Fruit fly (Drosophila melanogaster) whole organism, embryonic: ENCODE measurements around the gene mol.

Experiments
- Asciz ChIP-seq: fragments of 200-800 bp; sonication (Bioruptor generic); optimal IDR thresholded peaks from 2 replicates; lab custom pipeline; 2017; ENCODE audit warnings: missing biosample characterization, mild to moderate bottlenecking, missing genetic modification characterization, missing genetic modification reagents
- CG10321 ChIP-seq: fragments of 200-800 bp; sonication (Bioruptor generic); IDR thresholded peaks from 2 replicates; pipeline ENCODE4 v1.3.6; 2022; ENCODE audit warnings: missing biosample characterization, missing genetic modification characterization
- CG10462 ChIP-seq: fragments of 200-800 bp; sonication (Bioruptor generic); optimal IDR thresholded peaks from 2 replicates; lab custom pipeline; 2016; ENCODE audit warnings: missing biosample characterization, missing genetic modification characterization
- CG10959 ChIP-seq: fragments of 200-800 bp; sonication (Bioruptor generic); IDR thresholded peaks from 2 replicates; pipeline ENCODE4 v1.3.6; 2022; ENCODE audit warnings: missing biosample characterization, missing genetic modification characterization
- CG10979 ChIP-seq: fragments of 200-800 bp; sonication (Bioruptor generic); optimal IDR thresholded peaks from 2 replicates; lab custom pipeline; 2018; ENCODE audit warnings: missing biosample characterization, mild to moderate bottlenecking, missing genetic modification characterization, moderate library complexity
- CG11696 ChIP-seq: fragments of 200-800 bp; sonication (Bioruptor generic); IDR thresholded peaks from 2 replicates; pipeline ENCODE4 v1.3.6; 2022; ENCODE audit warnings: missing biosample characterization, missing genetic modification characterization
- CG12219 ChIP-seq: fragments of 200-800 bp; sonication (Bioruptor generic); optimal IDR thresholded peaks from 3 replicates; lab custom pipeline; 2018; ENCODE audit warnings: missing biosample characterization, mild to moderate bottlenecking, missing genetic modification characterization
- CG13123 ChIP-seq: fragments of 200-800 bp; sonication (Bioruptor generic); optimal IDR thresholded peaks from 2 replicates; lab custom pipeline; 2016; ENCODE audit warnings: missing biosample characterization, missing genetic modification characterization
- CG13894 ChIP-seq: fragments of 200-800 bp; sonication (Bioruptor generic); optimal IDR thresholded peaks from 3 replicates; lab custom pipeline; 2018; ENCODE audit warnings: missing biosample characterization, mild to moderate bottlenecking, missing genetic modification characterization, moderate library complexity
- CG14710 ChIP-seq: fragments of 200-800 bp; sonication (Bioruptor generic); optimal IDR thresholded peaks from 3 replicates; lab custom pipeline; 2019; ENCODE audit warnings: missing biosample characterization, mild to moderate bottlenecking, missing genetic modification characterization, moderate library complexity
- CG15073 ChIP-seq: fragments of 200-800 bp; sonication (Bioruptor generic); optimal IDR thresholded peaks from 2 replicates; lab custom pipeline; 2016; ENCODE audit warnings: missing biosample characterization, missing genetic modification characterization
- CG15601 ChIP-seq: fragments of 200-800 bp; sonication (Bioruptor generic); optimal IDR thresholded peaks from 3 replicates; lab custom pipeline; 2019; ENCODE audit warnings: missing biosample characterization, mild to moderate bottlenecking, missing genetic modification characterization, moderate library complexity
- CG15696 ChIP-seq: fragments of 200-800 bp; sonication (Bioruptor generic); optimal IDR thresholded peaks from 2 replicates; lab custom pipeline; 2019; ENCODE audit warnings: missing biosample characterization, mild to moderate bottlenecking, missing genetic modification characterization, moderate library complexity
- CG17328 ChIP-seq: fragments of 200-800 bp; sonication (Bioruptor generic); IDR thresholded peaks from 2 replicates; pipeline ENCODE4 v1.3.6; 2022; ENCODE audit warnings: missing biosample characterization, missing genetic modification characterization
- CG1832 ChIP-seq: fragments of 200-800 bp; sonication (Bioruptor generic); optimal IDR thresholded peaks from 2 replicates; lab custom pipeline; 2017; ENCODE audit warnings: missing biosample characterization, mild to moderate bottlenecking, missing genetic modification characterization, inconsistent platforms
- CG2120 ChIP-seq: fragments of 200-800 bp; sonication (Bioruptor generic); optimal IDR thresholded peaks from 3 replicates; lab custom pipeline; 2016; ENCODE audit warnings: missing biosample characterization, missing genetic modification characterization
- CG2202 ChIP-seq: fragments of 200-800 bp; sonication (Bioruptor generic); optimal IDR thresholded peaks from 2 replicates; lab custom pipeline; 2018; ENCODE audit warnings: missing biosample characterization, mild to moderate bottlenecking, missing genetic modification characterization
- CG3065 ChIP-seq: fragments of 200-800 bp; sonication (Bioruptor generic); optimal IDR thresholded peaks from 2 replicates; lab custom pipeline; 2016; ENCODE audit warnings: missing biosample characterization, missing genetic modification characterization
- CG31224 ChIP-seq: fragments of 200-800 bp; sonication (Bioruptor generic); IDR thresholded peaks from 2 replicates; pipeline ENCODE4 v1.3.6; 2022; ENCODE audit warnings: missing biosample characterization, missing genetic modification characterization
- CG7745 ChIP-seq: fragments of 200-800 bp; sonication (Bioruptor generic); optimal IDR thresholded peaks from 2 replicates; lab custom pipeline; 2018; ENCODE audit warnings: missing biosample characterization, mild to moderate bottlenecking, missing genetic modification characterization, moderate library complexity
- CG8478 ChIP-seq: fragments of >200 bp; optimal IDR thresholded peaks from 2 replicates; lab custom pipeline; 2018
- Deaf1 ChIP-seq: fragments of 200-800 bp; optimal IDR thresholded peaks from 3 replicates; lab custom pipeline; 2019; ENCODE audit warnings: missing biosample characterization, mild to moderate bottlenecking, missing genetic modification characterization, moderate library complexity
- Dfd ChIP-seq, 2 experiments: fragments of >200 bp; optimal IDR thresholded peaks; 2 replicates each; lab custom pipeline; 2017; ENCODE audit warnings: missing biosample characterization in 2 of 2, missing genetic modification characterization in 2 of 2
- Dip3 ChIP-seq: fragments of 200-800 bp; sonication (Bioruptor generic); optimal IDR thresholded peaks from 3 replicates; lab custom pipeline; 2016; ENCODE audit warnings: missing biosample characterization, missing genetic modification characterization
- GATAe ChIP-seq: fragments of 200-800 bp; sonication (Bioruptor generic); conservative IDR thresholded peaks from 2 replicates; pipeline ENCODE4 v1.3.6; 2022; ENCODE audit warnings: missing biosample characterization, missing genetic modification characterization
- Gug ChIP-seq: fragments of 200-800 bp; sonication (Bioruptor generic); IDR thresholded peaks from 4 replicates; pipeline ENCODE4 v1.3.6; 2022; ENCODE audit warnings: missing biosample characterization, missing genetic modification characterization
- Hey ChIP-seq: fragments of 200-800 bp; sonication (Bioruptor generic); optimal IDR thresholded peaks from 3 replicates; lab custom pipeline; 2018; ENCODE audit warnings: missing biosample characterization, mild to moderate bottlenecking, missing genetic modification characterization
- Hmr ChIP-seq: fragments of 200-800 bp; sonication (Bioruptor generic); optimal IDR thresholded peaks from 3 replicates; lab custom pipeline; 2017; ENCODE audit warnings: mild to moderate bottlenecking, missing biosample characterization, missing genetic modification reagents, missing genetic modification characterization
- Hr51 ChIP-seq, 2 experiments: fragments of 200-800 bp; sonication (Bioruptor generic); optimal IDR thresholded peaks; 2 replicates in 1 of 2; 3 replicates in 1 of 2; lab custom pipeline; 2016 to 2018; ENCODE audit warnings: missing biosample characterization in 2 of 2, missing genetic modification characterization in 2 of 2, mild to moderate bottlenecking in 1 of 2, moderate library complexity in 1 of 2
- Neu2 ChIP-seq: fragments of 200-800 bp; sonication (Bioruptor generic); optimal IDR thresholded peaks from 3 replicates; lab custom pipeline; 2016; ENCODE audit warnings: missing biosample characterization, missing genetic modification characterization, borderline replicate concordance
- abd-A ChIP-seq: fragments of 200-800 bp; sonication (Bioruptor generic); optimal IDR thresholded peaks from 3 replicates; lab custom pipeline; 2019; ENCODE audit warnings: missing biosample characterization, mild to moderate bottlenecking, missing genetic modification characterization, moderate library complexity
- cg ChIP-seq: fragments of 200-800 bp; sonication (Bioruptor generic); optimal IDR thresholded peaks from 3 replicates; lab custom pipeline; 2019; ENCODE audit warnings: missing biosample characterization, mild to moderate bottlenecking, missing genetic modification characterization, moderate library complexity
- cwo ChIP-seq: fragments of 200-800 bp; sonication (Bioruptor generic); optimal IDR thresholded peaks from 3 replicates; lab custom pipeline; 2017; ENCODE audit warnings: missing biosample characterization, missing genetic modification characterization, mild to moderate bottlenecking, moderate library complexity, missing genetic modification reagents
- dati ChIP-seq: fragments of 200-800 bp; sonication (Bioruptor generic); IDR thresholded peaks from 2 replicates; pipeline ENCODE4 v1.3.6; 2022; ENCODE audit warnings: missing biosample characterization, missing genetic modification characterization
- ewg ChIP-seq: fragments of 200-800 bp; sonication (Bioruptor generic); optimal IDR thresholded peaks from 3 replicates; lab custom pipeline; 2017; ENCODE audit warnings: mild to moderate bottlenecking, missing biosample characterization, missing genetic modification reagents, missing genetic modification characterization
- exex ChIP-seq: fragments of 200-800 bp; sonication (Bioruptor generic); optimal IDR thresholded peaks from 4 replicates; lab custom pipeline; 2018; ENCODE audit warnings: missing biosample characterization, mild to moderate bottlenecking, missing genetic modification characterization, moderate library complexity
- fd96Cb ChIP-seq: fragments of 200-800 bp; sonication (Bioruptor generic); optimal IDR thresholded peaks from 2 replicates; lab custom pipeline; 2018; ENCODE audit warnings: missing biosample characterization, mild to moderate bottlenecking, missing genetic modification characterization, moderate library complexity
- gsb ChIP-seq: fragments of 200-800 bp; sonication (Bioruptor generic); IDR thresholded peaks from 2 replicates; pipeline ENCODE4 v1.3.6; 2022; ENCODE audit warnings: missing biosample characterization, missing genetic modification characterization
- hth ChIP-seq: fragments of >200 bp; optimal IDR thresholded peaks from 2 replicates; lab custom pipeline; 2017; ENCODE audit warnings: inconsistent platforms
- jing ChIP-seq: fragments of 200-800 bp; sonication (Bioruptor generic); optimal IDR thresholded peaks from 2 replicates; lab custom pipeline; 2018; ENCODE audit warnings: missing biosample characterization, mild to moderate bottlenecking, missing genetic modification characterization
- lab ChIP-seq: fragments of 200-800 bp; sonication (Bioruptor generic); optimal IDR thresholded peaks from 3 replicates; lab custom pipeline; 2017; ENCODE audit warnings: missing biosample characterization, missing genetic modification characterization, mild to moderate bottlenecking, moderate library complexity, missing genetic modification reagents
- lola ChIP-seq, 3 experiments: fragments of >200 bp in 2 of 3; fragments of 200-800 bp in 1 of 3; sonication (Bioruptor generic) in 1 of 3; optimal IDR thresholded peaks; 2 replicates each; lab custom pipeline; 2017 to 2019; ENCODE audit warnings: missing biosample characterization in 3 of 3, missing genetic modification characterization in 3 of 3, mild to moderate bottlenecking in 1 of 3, moderate library complexity in 1 of 3
- pfk ChIP-seq: fragments of 200-800 bp; sonication (Bioruptor generic); optimal IDR thresholded peaks from 2 replicates; lab custom pipeline; 2018; ENCODE audit warnings: missing biosample characterization, mild to moderate bottlenecking, missing genetic modification characterization, moderate library complexity
- scrt ChIP-seq: fragments of 200-800 bp; sonication (Bioruptor generic); optimal IDR thresholded peaks from 2 replicates; lab custom pipeline; 2018; ENCODE audit warnings: missing biosample characterization, mild to moderate bottlenecking, missing genetic modification characterization, moderate library complexity
- toy ChIP-seq: fragments of 200-800 bp; sonication (Bioruptor generic); IDR thresholded peaks from 2 replicates; pipeline ENCODE4 v1.3.6; 2022; ENCODE audit warnings: missing biosample characterization, missing genetic modification characterization
- trem ChIP-seq: fragments of 200-800 bp; optimal IDR thresholded peaks from 3 replicates; lab custom pipeline; 2019; ENCODE audit warnings: missing biosample characterization, mild to moderate bottlenecking, missing genetic modification characterization, moderate library complexity
- unpg ChIP-seq: fragments of 200-800 bp; sonication (Bioruptor generic); optimal IDR thresholded peaks from 3 replicates; lab custom pipeline; 2018; ENCODE audit warnings: missing biosample characterization, mild to moderate bottlenecking, missing genetic modification characterization, moderate library complexity
- vvl ChIP-seq: fragments of 200-800 bp; sonication (Bioruptor generic); IDR thresholded peaks from 2 replicates; pipeline ENCODE4 v1.3.6; 2022; ENCODE audit warnings: missing biosample characterization, missing genetic modification characterization

The mol gene

dm6 chr2L:15026582-15026981, 29.2 kb upstream of the mol start, which contains the start of gene CG33310 (continued):
- no peak for TF ChIP-seq Asciz

- TF ChIP-seq Hmr (GFP tag; lab: Kevin White, UChicago), result peak; percentile 12
- TF ChIP-seq CG2202 (tag; lab: Kevin White, UChicago), result no peak
- no peak for TF ChIP-seq toy (GFP tag; lab: Robert Waterston, UW)
- peak; percentile 3 for TF ChIP-seq CG13894 (tag; lab: Kevin White, UChicago)
- TF ChIP-seq Deaf1, result peak; percentile 65
- peak in 1 of 2 experiments; percentile 58 for TF ChIP-seq Hr51 (GFP tag; optimal IDR thresholded peaks at IDR 0.05; lab: Kevin White, UChicago)
- TF ChIP-seq Dfd (GFP tag; optimal IDR thresholded peaks at IDR 0.05; lab: Kevin White, UChicago), result no peak
- no peak for TF ChIP-seq CG15073
- TF ChIP-seq abd-A (tag; lab: Kevin White, UChicago), result peak; percentile 66
These were observed 18.7 kb upstream of the mol start, which contains the start of gene GABA-B-R1 for dm6 chr2L:15016031-15016430. Gene GABA-B-R1 (plus strand): TSS chr2L:15016331.

dm6 chr2L:15013523-15013922, 16.2 kb upstream of the mol start:
- TF ChIP-seq scrt (GFP tag; lab: Kevin White, UChicago) (peak; percentile 0), lola (GFP tag; optimal IDR thresholded peaks at IDR 0.05; lab: Kevin White, UChicago) (no peak), trem (tag; lab: Kevin White, UChicago) (no peak), CG17328 (0 out of 2 replicates have a peak, but pooled peaks have one; percentile 10), vvl (GFP tag; lab: Robert Waterston, UW) (no peak), CG1832 (GFP tag; lab: Kevin White, UChicago) (peak; percentile 10), CG15696 (tag; lab: Kevin White, UChicago) (no peak), CG15601 (no peak), jing (no peak), CG8478 (lab: Kevin White, UChicago) (no peak), lab (GFP tag; lab: Kevin White, UChicago) (no peak), Hey (no peak), CG12219 (GFP tag; lab: Kevin White, UChicago) (no peak), pfk (GFP tag; lab: Kevin White, UChicago) (no peak), hth (lab: Kevin White, UChicago) (no peak), cwo (GFP tag; lab: Kevin White, UChicago) (no peak), CG3065 (GFP tag; lab: Kevin White, UChicago) (no peak), gsb (GFP tag; lab: Robert Waterston, UW) (no peak), CG10462 (no peak), ewg (GFP tag; lab: Kevin White, UChicago) (no peak), dati (GFP tag; lab: Robert Waterston, UW) (no peak), CG13123 (GFP tag; lab: Kevin White, UChicago) (no peak), unpg (GFP tag; lab: Kevin White, UChicago) (no peak), CG10321 (GFP tag; lab: Robert Waterston, UW) (0 out of 2 replicates have a peak, but pooled peaks have one; percentile 28), CG31224 (no peak), exex (tag; lab: Kevin White, UChicago) (no peak), cg (GFP tag; lab: Kevin White, UChicago) (peak; percentile 47), CG14710 (no peak), CG11696 (GFP tag; lab: Robert Waterston, UW) (no peak), Dip3 (no peak), Gug (GFP tag; lab: Robert Waterston, UW) (no peak), GATAe (GFP tag; lab: Robert Waterston, UW) (no peak), CG7745 (tag; lab: Kevin White, UChicago) (no peak), CG10959 (GFP tag; lab: Robert Waterston, UW) (no peak), CG2120 (no peak), CG10979 (tag; lab: Kevin White, UChicago) (peak; percentile 12), fd96Cb (no peak), Neu2 (GFP tag; lab: Kevin White, UChicago) (no peak)
